Worm (Caenorhabditis elegans) whole organism, L1 larva: Measurements from ENCODE around the gene dct-17.
A peak's percentile ranks its signal among the peaks of the same experiment; 100 is the strongest.

Experiments
- ceh-82 ChIP-seq, 3 experiments: fragments of 150-350 bp in 1 of 3; sonication (generic microtip) in 2 of 3; optimal IDR thresholded peaks; 2 replicates each; lab custom pipeline; 2014 to 2017; ENCODE audit warnings: missing biosample characterization in 3 of 3, missing genetic modification characterization in 3 of 3
- elt-2 ChIP-seq: sonication (generic microtip); optimal IDR thresholded peaks from 2 replicates; lab custom pipeline; 2016; ENCODE audit warnings: missing genetic modification characterization, mild to moderate bottlenecking, inconsistent platforms, missing compliant biosample characterization, missing genetic modification reagents
- elt-3 ChIP-seq, 6 experiments: fragments of 150-350 bp in 1 of 6; sonication (generic microtip); optimal IDR thresholded peaks; 2 replicates each; lab custom pipeline; 2017 to 2018; ENCODE audit warnings: missing biosample characterization in 6 of 6, missing genetic modification characterization in 6 of 6, inconsistent platforms in 1 of 6
- fos-1 ChIP-seq: fragments of 150-350 bp; optimal IDR thresholded peaks from 2 replicates; lab custom pipeline; 2014; ENCODE audit warnings: missing biosample characterization, missing genetic modification characterization
- jun-1 ChIP-seq: fragments of 150-350 bp; optimal IDR thresholded peaks from 2 replicates; lab custom pipeline; 2014; ENCODE audit warnings: missing biosample characterization, missing genetic modification reagents, missing genetic modification characterization
- lir-3 ChIP-seq: sonication (generic microtip); optimal IDR thresholded peaks from 2 replicates; lab custom pipeline; 2016; ENCODE audit warnings: mild to moderate bottlenecking, missing genetic modification characterization, moderate library complexity, missing compliant biosample characterization; ENCODE audit not compliant: poor library complexity
- lsy-2 ChIP-seq, 2 experiments: fragments of 150-350 bp; optimal IDR thresholded peaks; 2 replicates each; lab custom pipeline; 2014; ENCODE audit warnings: missing biosample characterization in 2 of 2, missing genetic modification characterization in 2 of 2
- mdl-1 ChIP-seq, 2 experiments: fragments of 150-350 bp; optimal IDR thresholded peaks; 2 replicates each; lab custom pipeline; 2014 to 2017; ENCODE audit warnings: missing biosample characterization in 2 of 2, missing genetic modification characterization in 2 of 2, inconsistent platforms in 1 of 2
- mef-2 ChIP-seq: fragments of 150-350 bp; optimal IDR thresholded peaks from 2 replicates; lab custom pipeline; 2014; ENCODE audit warnings: missing biosample characterization, missing genetic modification characterization
- nhr-28 ChIP-seq: fragments of 150-350 bp; optimal IDR thresholded peaks from 2 replicates; lab custom pipeline; 2014; ENCODE audit warnings: missing biosample characterization, missing genetic modification characterization
- skn-1 ChIP-seq: fragments of 150-350 bp; optimal IDR thresholded peaks from 2 replicates; lab custom pipeline; 2014; ENCODE audit warnings: missing biosample characterization, missing genetic modification characterization
- snpc-4 ChIP-seq: fragments of 150-350 bp; optimal IDR thresholded peaks from 2 replicates; lab custom pipeline; 2014; ENCODE audit warnings: missing biosample characterization, missing genetic modification characterization
- sptf-1 ChIP-seq: fragments of 150-350 bp; optimal IDR thresholded peaks from 2 replicates; lab custom pipeline; 2014; ENCODE audit warnings: missing biosample characterization, missing genetic modification characterization

- TF ChIP-seq ceh-82 (tag; optimal IDR thresholded peaks at IDR 0.05; lab: Kevin White, UChicago) (no peak), mdl-1 (tag; optimal IDR thresholded peaks at IDR 0.05; lab: Kevin White, UChicago) (no peak), fos-1 (tag; lab: Kevin White, UChicago) (no peak), elt-3 (tag; optimal IDR thresholded peaks at IDR 0.05; lab: Kevin White, UChicago) (no peak), elt-2 (tag; lab: Kevin White, UChicago) (peak; percentile 67), snpc-4 (tag; lab: Kevin White, UChicago) (no peak), jun-1 (tag; lab: Kevin White, UChicago) (no peak), mef-2 (tag; lab: Kevin White, UChicago) (no peak), lsy-2 (tag; optimal IDR thresholded peaks at IDR 0.05; lab: Kevin White, UChicago) (no peak), sptf-1 (tag; lab: Kevin White, UChicago) (no peak), skn-1 (tag; lab: Kevin White, UChicago) (no peak), nhr-28 (tag; lab: Kevin White, UChicago) (no peak), lir-3 (tag; lab: Kevin White, UChicago) (no peak)
These were observed 9.3 kb upstream of the dct-17 start for ce11 chrV:13739901-13740300.
